ENCODE assay signal across 3 worm cellular contexts in genomic region chrV:13636411-13636810, ce11.
TF ChIP-seq lines count a peak whose summit lies in the region.

No protein-coding gene starts in this region.

TF ChIP-seq in whole organism, L1 larva, 84 proteins besides CTCF, POLR2A, EP300 and RAD21:
- no peak for TF ChIP-seq ama-1 (optimal IDR thresholded peaks at IDR 0.05; lab: Kevin White, UChicago)
- TF ChIP-seq nhr-20 (tag; optimal IDR thresholded peaks at IDR 0.05; lab: Kevin White, UChicago): peak; percentile 0
- TF ChIP-seq blmp-1 (tag; optimal IDR thresholded peaks at IDR 0.05; lab: Kevin White, UChicago): peak; percentile 73
- TF ChIP-seq nhr-85 (tag; lab: Kevin White, UChicago): peak; percentile 57

TF ChIP-seq in whole organism, L3 larva, 47 proteins besides CTCF, POLR2A, EP300 and RAD21:
- TF ChIP-seq nhr-76 (tag; optimal IDR thresholded peaks at IDR 0.05; lab: Kevin White, UChicago): no peak
- TF ChIP-seq nhr-23 (tag; optimal IDR thresholded peaks at IDR 0.05; lab: Kevin White, UChicago): peak; percentile 21
- TF ChIP-seq elt-1 (tag; optimal IDR thresholded peaks at IDR 0.05; lab: Kevin White, UChicago): peak; percentile 8

TF ChIP-seq in whole organism, mixed stage, embryonic, 35 proteins besides CTCF, POLR2A, EP300 and RAD21:
- TF ChIP-seq M03D4.4 (tag; optimal IDR thresholded peaks at IDR 0.05; lab: Kevin White, UChicago) (no peak), nhr-76 (tag; optimal IDR thresholded peaks at IDR 0.05; lab: Kevin White, UChicago) (no peak), sptf-1 (tag; optimal IDR thresholded peaks at IDR 0.05; lab: Kevin White, UChicago) (no peak), unc-120 (tag; optimal IDR thresholded peaks at IDR 0.05; lab: Kevin White, UChicago; ENCODE audit: poor library complexity, severe bottlenecking) (no peak), ceh-83 (GFP tag; optimal IDR thresholded peaks at IDR 0.05; lab: Kevin White, UChicago) (no peak), nhr-2 (tag; optimal IDR thresholded peaks at IDR 0.05; lab: Kevin White, UChicago) (no peak), ham-2 (GFP tag; optimal IDR thresholded peaks at IDR 0.05; lab: Kevin White, UChicago) (no peak), elt-1 (tag; optimal IDR thresholded peaks at IDR 0.05; lab: Kevin White, UChicago; ENCODE audit: borderline replicate concordance, insufficient read depth) (peak; percentile 71)
